Worm (Caenorhabditis elegans): ENCODE data around the gene mrpl-22.

DNA sequence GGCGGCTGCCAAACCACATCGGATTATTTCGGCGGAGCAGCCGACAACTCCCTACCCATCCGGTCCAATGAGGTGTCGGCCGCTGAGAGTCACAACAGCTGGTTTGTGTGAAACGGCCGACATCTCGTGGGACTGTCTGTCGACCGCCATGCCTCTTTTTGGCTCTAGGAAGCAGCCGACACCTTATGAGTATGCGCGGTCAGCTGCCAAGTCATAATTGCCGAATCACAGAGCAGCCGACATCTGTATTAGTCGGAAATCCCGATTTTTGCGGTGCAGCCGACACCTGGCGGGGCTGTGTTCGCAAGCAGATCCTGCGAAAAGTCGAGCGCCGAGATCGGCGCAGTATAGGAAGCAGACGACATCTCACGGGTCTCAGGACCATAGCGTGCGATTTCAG, 23.2 kb upstream of the mrpl-22 start:
- no peak for TF ChIP-seq ztf-11 (tag; optimal IDR thresholded peaks at IDR 0.05)
- TF ChIP-seq nhr-25 (tag; optimal IDR thresholded peaks at IDR 0.05), result no peak
- TF ChIP-seq ztf-4 (tag; optimal IDR thresholded peaks at IDR 0.05), result no peak
- no peak for TF ChIP-seq lin-13 (GFP tag; optimal IDR thresholded peaks at IDR 0.05)
- no peak for TF ChIP-seq dmd-4 (tag; optimal IDR thresholded peaks at IDR 0.05)
- no peak for TF ChIP-seq aly-2 (tag; optimal IDR thresholded peaks at IDR 0.05)
- TF ChIP-seq skn-1 (tag; optimal IDR thresholded peaks at IDR 0.05), result no peak
- TF ChIP-seq ceh-82 (tag; optimal IDR thresholded peaks at IDR 0.05), result no peak
